Fruit fly (Drosophila melanogaster) whole organism, embryonic: ENCODE results near the gene RpL34b.

Experiments
- Ada2b ChIP-seq: fragments of 200-800 bp; sonication (Bioruptor generic); IDR thresholded peaks from 2 replicates; pipeline ENCODE4 v1.3.6; 2022; ENCODE audit warnings: missing biosample characterization, missing genetic modification characterization
- Adf1 ChIP-seq: fragments of 200-800 bp; sonication (Bioruptor generic); IDR thresholded peaks from 2 replicates; pipeline ENCODE4 v1.3.6; 2022; ENCODE audit warnings: missing biosample characterization, missing genetic modification characterization
- Atf3 ChIP-seq: fragments of 200-800 bp; sonication (Bioruptor generic); optimal IDR thresholded peaks from 3 replicates; lab custom pipeline; 2016; ENCODE audit warnings: missing biosample characterization, missing genetic modification characterization
- BEAF-32 ChIP-seq: fragments of 200-800 bp; sonication (Bioruptor generic); optimal IDR thresholded peaks from 3 replicates; lab custom pipeline; 2017; ENCODE audit warnings: missing biosample characterization, missing genetic modification characterization, mild to moderate bottlenecking, moderate library complexity, missing genetic modification reagents
- CG10366 ChIP-seq: fragments of 200-800 bp; sonication (Bioruptor generic); IDR thresholded peaks from 2 replicates; pipeline ENCODE4 v1.3.6; 2022; ENCODE audit warnings: missing biosample characterization, missing genetic modification characterization
- CG10462 ChIP-seq: fragments of 200-800 bp; sonication (Bioruptor generic); optimal IDR thresholded peaks from 2 replicates; lab custom pipeline; 2016; ENCODE audit warnings: missing biosample characterization, missing genetic modification characterization
- CG12071 ChIP-seq: fragments of 200-800 bp; sonication (Bioruptor generic); optimal IDR thresholded peaks from 3 replicates; lab custom pipeline; 2018; ENCODE audit warnings: missing biosample characterization, mild to moderate bottlenecking, missing genetic modification characterization
- CG12104 ChIP-seq: fragments of 200-800 bp; sonication (Bioruptor generic); optimal IDR thresholded peaks from 3 replicates; lab custom pipeline; 2016; ENCODE audit warnings: missing biosample characterization, missing genetic modification characterization
- CG12236 ChIP-seq: fragments of 200-800 bp; sonication (Bioruptor generic); optimal IDR thresholded peaks from 2 replicates; lab custom pipeline; 2016; ENCODE audit warnings: missing biosample characterization, missing genetic modification characterization
- CG13296 ChIP-seq: fragments of 200-800 bp; sonication (Bioruptor generic); optimal IDR thresholded peaks from 3 replicates; lab custom pipeline; 2018; ENCODE audit warnings: missing biosample characterization, mild to moderate bottlenecking, missing genetic modification characterization
- CG13894 ChIP-seq: fragments of 200-800 bp; sonication (Bioruptor generic); optimal IDR thresholded peaks from 3 replicates; lab custom pipeline; 2018; ENCODE audit warnings: missing biosample characterization, mild to moderate bottlenecking, missing genetic modification characterization, moderate library complexity
- CG14667 ChIP-seq: fragments of 200-800 bp; sonication (Bioruptor generic); IDR thresholded peaks from 2 replicates; pipeline ENCODE4 v1.3.6; 2022; ENCODE audit warnings: missing biosample characterization, missing genetic modification characterization
- CG1602 ChIP-seq: fragments of 200-800 bp; sonication (Bioruptor generic); optimal IDR thresholded peaks from 3 replicates; lab custom pipeline; 2016; ENCODE audit warnings: missing biosample characterization, missing genetic modification characterization
- CG16813 ChIP-seq: fragments of 200-800 bp; sonication (Bioruptor generic); IDR thresholded peaks from 3 replicates; pipeline ENCODE4 v1.3.6; 2022; ENCODE audit warnings: missing biosample characterization, missing genetic modification characterization; ENCODE audit not compliant: partially characterized antibody
- CG16863 ChIP-seq: fragments of 200-800 bp; sonication (Bioruptor generic); optimal IDR thresholded peaks from 3 replicates; lab custom pipeline; 2016; ENCODE audit warnings: missing biosample characterization, missing genetic modification characterization
- CG17612 ChIP-seq: fragments of 200-800 bp; sonication (Bioruptor generic); IDR thresholded peaks from 2 replicates; pipeline ENCODE4 v1.3.6; 2022; ENCODE audit warnings: missing biosample characterization, missing genetic modification characterization
- CG3065 ChIP-seq: fragments of 200-800 bp; sonication (Bioruptor generic); optimal IDR thresholded peaks from 2 replicates; lab custom pipeline; 2016; ENCODE audit warnings: missing biosample characterization, missing genetic modification characterization
- CG6791 ChIP-seq: fragments of 200-800 bp; sonication (Bioruptor generic); IDR thresholded peaks from 3 replicates; pipeline ENCODE4 v1.3.6; 2022; ENCODE audit warnings: missing biosample characterization, missing genetic modification characterization; ENCODE audit not compliant: partially characterized antibody
- CG6854 ChIP-seq: fragments of 200-800 bp; sonication (Bioruptor generic); optimal IDR thresholded peaks from 3 replicates; lab custom pipeline; 2017; ENCODE audit warnings: missing biosample characterization, mild to moderate bottlenecking, missing genetic modification characterization
- CG7963 ChIP-seq: fragments of 200-800 bp; sonication (Bioruptor generic); IDR thresholded peaks from 3 replicates; pipeline ENCODE4 v1.3.6; 2022; ENCODE audit warnings: missing biosample characterization, missing genetic modification characterization; ENCODE audit not compliant: partially characterized antibody
- CG9215 ChIP-seq: fragments of 200-800 bp; sonication (Bioruptor generic); IDR thresholded peaks from 2 replicates; pipeline ENCODE4 v1.3.6; 2022; ENCODE audit warnings: missing biosample characterization, missing genetic modification characterization
- Drgx ChIP-seq: fragments of 200-800 bp; sonication (Bioruptor generic); IDR thresholded peaks from 2 replicates; pipeline ENCODE4 v1.3.6; 2022; ENCODE audit warnings: missing biosample characterization, missing genetic modification characterization
- Eip74EF ChIP-seq, 2 experiments: fragments of 200-800 bp in 1 of 2; fragments of >200 bp in 1 of 2; sonication (Bioruptor generic) in 1 of 2; optimal IDR thresholded peaks; 2 replicates each; lab custom pipeline; 2017 to 2019; ENCODE audit warnings: missing biosample characterization in 2 of 2, missing genetic modification characterization in 2 of 2, mild to moderate bottlenecking in 1 of 2, moderate library complexity in 1 of 2
- Ets97D ChIP-seq: fragments of 200-800 bp; sonication (Bioruptor generic); optimal IDR thresholded peaks from 3 replicates; lab custom pipeline; 2016; ENCODE audit warnings: missing biosample characterization, missing genetic modification characterization
- Fer2 ChIP-seq: fragments of 200-800 bp; sonication (Bioruptor generic); optimal IDR thresholded peaks from 2 replicates; lab custom pipeline; 2018; ENCODE audit warnings: missing biosample characterization, mild to moderate bottlenecking, missing genetic modification characterization, moderate library complexity
- Fer3 ChIP-seq: fragments of 200-800 bp; sonication (Bioruptor generic); optimal IDR thresholded peaks from 2 replicates; lab custom pipeline; 2018; ENCODE audit warnings: missing biosample characterization, mild to moderate bottlenecking, missing genetic modification characterization, moderate library complexity
- HLH54F ChIP-seq: fragments of 200-800 bp; sonication (Bioruptor generic); optimal IDR thresholded peaks from 3 replicates; lab custom pipeline; 2016; ENCODE audit warnings: missing biosample characterization, missing genetic modification characterization
- HmgD ChIP-seq: fragments of 200-800 bp; sonication (Bioruptor generic); optimal IDR thresholded peaks from 3 replicates; lab custom pipeline; 2016; ENCODE audit warnings: missing biosample characterization, missing genetic modification characterization
- Lim3 ChIP-seq: fragments of 200-800 bp; sonication (Bioruptor generic); IDR thresholded peaks from 2 replicates; pipeline ENCODE4 v1.3.6; 2022; ENCODE audit warnings: missing biosample characterization, missing genetic modification characterization
- Sin3A ChIP-seq: fragments of >200 bp; optimal IDR thresholded peaks from 2 replicates; lab custom pipeline; 2018
- Six4 ChIP-seq: fragments of 200-800 bp; sonication (Bioruptor generic); optimal IDR thresholded peaks from 2 replicates; lab custom pipeline; 2016; ENCODE audit warnings: missing biosample characterization, missing genetic modification characterization
- Spps ChIP-seq: fragments of 200-800 bp; sonication (Bioruptor generic); optimal IDR thresholded peaks from 2 replicates; lab custom pipeline; 2018; ENCODE audit warnings: missing biosample characterization, mild to moderate bottlenecking, missing genetic modification characterization
- Stat92E ChIP-seq, 3 experiments: fragments of >200 bp in 2 of 3; fragments of 200-800 bp in 1 of 3; sonication (Bioruptor generic) in 1 of 3; optimal IDR thresholded peaks; 2 replicates each; lab custom pipeline; 2017 to 2019; ENCODE audit warnings: missing biosample characterization in 3 of 3, missing genetic modification characterization in 3 of 3, mild to moderate bottlenecking in 1 of 3, moderate library complexity in 1 of 3
- Tbp ChIP-seq: fragments of >200 bp; optimal IDR thresholded peaks from 2 replicates; lab custom pipeline; 2018; ENCODE audit warnings: missing biosample characterization, missing genetic modification characterization
- ase ChIP-seq: fragments of 200-800 bp; sonication (Bioruptor generic); IDR thresholded peaks from 3 replicates; pipeline ENCODE4 v1.3.6; 2022; ENCODE audit warnings: missing biosample characterization, missing genetic modification characterization
- ash1 ChIP-seq: fragments of 200-800 bp; sonication (Bioruptor generic); optimal IDR thresholded peaks from 2 replicates; lab custom pipeline; 2018; ENCODE audit warnings: missing biosample characterization, mild to moderate bottlenecking, missing genetic modification characterization
- bbx ChIP-seq: fragments of 200-800 bp; sonication (Bioruptor generic); IDR thresholded peaks from 2 replicates; pipeline ENCODE4 v1.3.6; 2022; ENCODE audit warnings: missing biosample characterization, missing genetic modification characterization; ENCODE audit not compliant: partially characterized antibody
- bowl ChIP-seq: fragments of 200-800 bp; sonication (Bioruptor generic); IDR thresholded peaks from 2 replicates; pipeline ENCODE4 v1.3.6; 2022; ENCODE audit warnings: missing biosample characterization, missing genetic modification characterization
- ci ChIP-seq: fragments of 200-800 bp; sonication (Bioruptor generic); IDR thresholded peaks from 3 replicates; pipeline ENCODE4 v1.3.6; 2022; ENCODE audit warnings: missing biosample characterization, missing genetic modification characterization
- crol ChIP-seq: fragments of 200-800 bp; sonication (Bioruptor generic); IDR thresholded peaks from 2 replicates; pipeline ENCODE4 v1.3.6; 2022; ENCODE audit warnings: missing biosample characterization, missing genetic modification characterization
- cwo ChIP-seq: fragments of 200-800 bp; sonication (Bioruptor generic); optimal IDR thresholded peaks from 3 replicates; lab custom pipeline; 2017; ENCODE audit warnings: missing biosample characterization, missing genetic modification characterization, mild to moderate bottlenecking, moderate library complexity, missing genetic modification reagents
- lilli ChIP-seq: fragments of 200-800 bp; sonication (Bioruptor generic); optimal IDR thresholded peaks from 3 replicates; lab custom pipeline; 2016; ENCODE audit warnings: missing biosample characterization, missing genetic modification characterization
- mam ChIP-seq: fragments of 200-800 bp; sonication (Bioruptor generic); optimal IDR thresholded peaks from 3 replicates; lab custom pipeline; 2016; ENCODE audit warnings: missing biosample characterization, missing genetic modification characterization
- onecut ChIP-seq: fragments of 200-800 bp; sonication (Bioruptor generic); IDR thresholded peaks from 2 replicates; pipeline ENCODE4 v1.3.6; 2022; ENCODE audit warnings: missing biosample characterization, missing genetic modification characterization
- pfk ChIP-seq: fragments of 200-800 bp; sonication (Bioruptor generic); optimal IDR thresholded peaks from 2 replicates; lab custom pipeline; 2018; ENCODE audit warnings: missing biosample characterization, mild to moderate bottlenecking, missing genetic modification characterization, moderate library complexity
- shn ChIP-seq: fragments of 200-800 bp; sonication (Bioruptor generic); optimal IDR thresholded peaks from 3 replicates; lab custom pipeline; 2016; ENCODE audit warnings: missing biosample characterization, missing genetic modification characterization
- slp2 ChIP-seq: fragments of 200-800 bp; sonication (Bioruptor generic); optimal IDR thresholded peaks from 2 replicates; lab custom pipeline; 2016; ENCODE audit warnings: missing biosample characterization, missing genetic modification characterization
- stwl ChIP-seq: fragments of 200-800 bp; sonication (Bioruptor generic); optimal IDR thresholded peaks from 3 replicates; lab custom pipeline; 2018; ENCODE audit warnings: missing biosample characterization, mild to moderate bottlenecking, missing genetic modification characterization, moderate library complexity
- wor ChIP-seq: fragments of 200-800 bp; sonication (Bioruptor generic); IDR thresholded peaks from 2 replicates; pipeline ENCODE4 v1.3.6; 2022; ENCODE audit warnings: missing biosample characterization, missing genetic modification characterization
- yki ChIP-seq: fragments of >200 bp; optimal IDR thresholded peaks from 3 replicates; lab custom pipeline; 2018

Gene RpL34b

DNA sequence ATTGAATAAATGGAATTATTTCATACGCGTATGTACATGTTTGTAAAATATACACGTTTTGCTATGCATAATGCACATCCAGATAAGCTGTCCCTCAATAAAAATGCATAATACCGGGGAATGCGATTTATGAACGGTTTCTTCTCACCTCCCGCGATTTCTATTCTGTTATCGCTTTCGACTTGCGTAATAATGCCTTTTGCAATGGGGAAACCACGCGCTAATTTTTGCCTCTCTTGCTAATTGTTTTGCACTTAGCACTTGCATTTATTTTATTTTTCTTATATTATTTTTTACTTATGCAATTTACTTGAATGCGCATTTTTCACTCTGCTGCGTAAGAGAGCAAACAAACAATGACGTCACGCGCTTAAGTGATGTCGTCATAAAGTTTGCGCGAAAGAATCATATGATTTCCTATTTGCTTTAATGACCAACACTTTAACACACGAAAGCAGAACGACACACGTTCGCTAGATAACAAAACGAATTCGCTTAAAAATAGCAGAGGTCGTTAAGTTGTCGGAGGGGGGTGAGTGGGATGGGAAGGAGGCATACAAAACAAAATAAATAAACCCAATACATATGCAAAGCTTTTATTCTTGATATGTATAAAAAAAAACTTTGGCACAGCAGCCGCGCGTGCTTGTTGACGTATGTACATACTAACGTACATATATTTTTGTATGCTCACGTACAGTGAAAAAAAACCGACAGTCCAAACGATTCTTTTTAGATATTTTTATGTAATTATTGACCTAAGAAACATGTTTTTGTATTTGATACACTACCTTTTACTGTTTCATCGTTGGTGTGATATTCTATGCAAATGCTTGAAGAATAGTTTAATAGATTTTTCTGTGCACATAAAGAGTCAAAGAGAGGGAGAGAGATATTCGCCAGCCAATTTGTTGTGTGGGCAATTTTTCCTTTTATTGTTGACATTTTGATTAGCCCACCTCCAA is 49.3 kb downstream of the RpL34b start (continued):
- TF ChIP-seq Fer3 (tag; lab: Kevin White, UChicago) = peak; percentile 51
- TF ChIP-seq HLH54F (GFP tag; lab: Kevin White, UChicago) = peak; percentile 63
- peak; percentile 39 for TF ChIP-seq CG12104 (GFP tag; lab: Kevin White, UChicago)
- TF ChIP-seq bbx (GFP tag; lab: Robert Waterston, UW) = no peak
- TF ChIP-seq CG6854 (GFP tag; lab: Kevin White, UChicago) = peak; percentile 59
- no peak for TF ChIP-seq Tbp (GFP tag; lab: Kevin White, UChicago)
- peak; percentile 85 for TF ChIP-seq CG13894
- TF ChIP-seq Atf3 (GFP tag; lab: Kevin White, UChicago) = peak; percentile 20
- no peak for TF ChIP-seq Six4 (GFP tag; lab: Kevin White, UChicago)
- TF ChIP-seq CG16813 = no peak
- no peak for TF ChIP-seq ase (GFP tag; lab: Robert Waterston, UW)
- TF ChIP-seq Spps = no peak
- no peak for TF ChIP-seq stwl
- no peak for TF ChIP-seq CG10366 (GFP tag; lab: Robert Waterston, UW)
- peak; percentile 77 for TF ChIP-seq lilli
- peak; percentile 18 for TF ChIP-seq CG10462 (GFP tag; lab: Kevin White, UChicago)
- TF ChIP-seq bowl = no peak
- no peak for TF ChIP-seq CG14667 (GFP tag; lab: Robert Waterston, UW)
- TF ChIP-seq Stat92E (GFP tag; optimal IDR thresholded peaks at IDR 0.05; lab: Kevin White, UChicago) = no peak
- TF ChIP-seq Sin3A (lab: Kevin White, UChicago) = no peak
- TF ChIP-seq wor (GFP tag; lab: Robert Waterston, UW) = no peak
- no peak for TF ChIP-seq ash1 (GFP tag; lab: Kevin White, UChicago)
- no peak for TF ChIP-seq BEAF-32 (GFP tag; lab: Kevin White, UChicago)
- TF ChIP-seq CG7963 = no peak
- TF ChIP-seq CG9215 = no peak
- TF ChIP-seq crol = no peak
- TF ChIP-seq pfk = peak; percentile 27
- TF ChIP-seq CG6791 (GFP tag; lab: Robert Waterston, UW) = no peak
- TF ChIP-seq Ets97D (GFP tag; lab: Kevin White, UChicago) = no peak
- TF ChIP-seq Ada2b (GFP tag; lab: Robert Waterston, UW) = no peak
- TF ChIP-seq slp2 = peak; percentile 0
- TF ChIP-seq CG16863 (GFP tag; lab: Kevin White, UChicago) = peak; percentile 19
- no peak for TF ChIP-seq Drgx (GFP tag; lab: Robert Waterston, UW)
- TF ChIP-seq Adf1 (GFP tag; lab: Robert Waterston, UW) = no peak
- TF ChIP-seq CG3065 (GFP tag; lab: Kevin White, UChicago) = no peak
- peak; percentile 38 for TF ChIP-seq CG13296 (GFP tag; lab: Kevin White, UChicago)
- TF ChIP-seq CG12071 (GFP tag; lab: Kevin White, UChicago) = peak; percentile 60
- TF ChIP-seq cwo (GFP tag; lab: Kevin White, UChicago) = peak; percentile 87
- TF ChIP-seq CG12236 = no peak
- TF ChIP-seq mam (GFP tag; lab: Kevin White, UChicago) = peak; percentile 70
- peak; percentile 43 for TF ChIP-seq shn (GFP tag; lab: Kevin White, UChicago)
- TF ChIP-seq CG17612 (GFP tag; lab: Robert Waterston, UW) = no peak
- TF ChIP-seq HmgD (GFP tag; lab: Kevin White, UChicago) = no peak
- TF ChIP-seq onecut (GFP tag; lab: Robert Waterston, UW) = no peak
- TF ChIP-seq ci (GFP tag; lab: Robert Waterston, UW) = no peak
- no peak for TF ChIP-seq Lim3 (GFP tag; lab: Robert Waterston, UW)
- TF ChIP-seq yki (lab: Kevin White, UChicago) = no peak
- no peak for TF ChIP-seq Eip74EF (GFP tag; optimal IDR thresholded peaks at IDR 0.05; lab: Kevin White, UChicago)
- no peak for TF ChIP-seq Fer2 (tag; lab: Kevin White, UChicago)
- TF ChIP-seq CG1602 (GFP tag; lab: Kevin White, UChicago) = peak; percentile 46
